Worm (Caenorhabditis elegans): Measurements from ENCODE around the gene C05B5.1.

ce11 chrIII:9986827-9987429 is 1.3 kb downstream of the C05B5.1 start, which contains the start of gene C05B5.12:
- no peak for TF ChIP-seq ceh-83 (GFP tag; optimal IDR thresholded peaks at IDR 0.05)
- no peak for TF ChIP-seq ztf-11 (tag; optimal IDR thresholded peaks at IDR 0.05)
- TF ChIP-seq elt-1 (tag; optimal IDR thresholded peaks at IDR 0.05; ENCODE audit: borderline replicate concordance, insufficient read depth): no peak
- no peak for TF ChIP-seq nhr-28 (tag; optimal IDR thresholded peaks at IDR 0.05)
- no peak for TF ChIP-seq blmp-1 (tag; optimal IDR thresholded peaks at IDR 0.05)
- no peak for TF ChIP-seq pha-4 (tag; optimal IDR thresholded peaks at IDR 0.05)
- TF ChIP-seq elt-3 (tag; optimal IDR thresholded peaks at IDR 0.05): no peak
- peak; percentile 81 for TF ChIP-seq unc-62 (GFP tag; optimal IDR thresholded peaks at IDR 0.05)
- no peak for TF ChIP-seq snpc-4 (tag; optimal IDR thresholded peaks at IDR 0.05)
- TF ChIP-seq mep-1 (tag; optimal IDR thresholded peaks at IDR 0.05): no peak
- no peak for TF ChIP-seq nhr-237 (tag; optimal IDR thresholded peaks at IDR 0.05)
- TF ChIP-seq nhr-12 (tag; optimal IDR thresholded peaks at IDR 0.05): no peak

Measured in whole organism, mixed stage, embryonic.